Worm (Caenorhabditis elegans) whole organism, young adult: Measurements from ENCODE around the gene srab-13.

Experiments used
- C17E4.6 ChIP-seq: fragments of 200-800 bp; sonication (Bioruptor generic); IDR thresholded peaks from 2 replicates; pipeline ENCODE4 v1.3.6; 2022; ENCODE audit warnings: missing genetic modification reagents, missing genetic modification characterization, missing compliant biosample characterization
- F22D6.2 ChIP-seq: sonication (generic microtip); optimal IDR thresholded peaks from 2 replicates; lab custom pipeline; 2016; ENCODE audit warnings: mild to moderate bottlenecking, missing genetic modification characterization, missing compliant biosample characterization
- F33H1.4 ChIP-seq: fragments of 200-800 bp; sonication (Bioruptor generic); IDR thresholded peaks from 2 replicates; pipeline ENCODE4 v1.3.6; 2022; ENCODE audit warnings: missing genetic modification reagents, missing genetic modification characterization, missing compliant biosample characterization
- F37B4.10 ChIP-seq: fragments of 200-800 bp; sonication (Bioruptor generic); IDR thresholded peaks from 2 replicates; pipeline ENCODE4 v1.3.6; 2022; ENCODE audit warnings: missing genetic modification characterization, missing compliant biosample characterization
- F39B2.1 ChIP-seq: fragments of 200-800 bp; sonication (Bioruptor generic); IDR thresholded peaks from 2 replicates; pipeline ENCODE4 v1.3.6; 2022; ENCODE audit warnings: missing genetic modification reagents, missing genetic modification characterization, missing compliant biosample characterization
- Y56A3A.18 ChIP-seq: fragments of 200-800 bp; sonication (Bioruptor generic); IDR thresholded peaks from 2 replicates; pipeline ENCODE4 v1.3.6; 2022; ENCODE audit warnings: missing genetic modification reagents, missing genetic modification characterization, missing compliant biosample characterization
- Y67H2A.10 ChIP-seq: fragments of 200-800 bp; sonication (Bioruptor generic); conservative IDR thresholded peaks from 2 replicates; pipeline ENCODE4 v1.3.6; 2022; ENCODE audit warnings: missing genetic modification reagents, missing genetic modification characterization, missing compliant biosample characterization
- akir-1 ChIP-seq: fragments of 200-800 bp; sonication (Bioruptor generic); optimal IDR thresholded peaks from 2 replicates; lab custom pipeline; 2018; ENCODE audit warnings: mild to moderate bottlenecking, missing genetic modification characterization, moderate library complexity, missing compliant biosample characterization
- cebp-1 ChIP-seq, 2 experiments: fragments of 200-800 bp in 1 of 2; sonication (Bioruptor generic) in 1 of 2; sonication (generic microtip) in 1 of 2; IDR thresholded peaks in 1 of 2; optimal IDR thresholded peaks in 1 of 2; 2 replicates each; pipeline versions ENCODE4 v1.3.6 to Lab custom; 2017 to 2022; ENCODE audit warnings: missing compliant biosample characterization in 2 of 2, missing genetic modification characterization in 2 of 2, mild to moderate bottlenecking in 1 of 2, missing genetic modification reagents in 1 of 2, moderate library complexity in 1 of 2
- ceh-100 ChIP-seq: fragments of 200-800 bp; sonication (Bioruptor generic); IDR thresholded peaks from 2 replicates; pipeline ENCODE4 v1.3.6; 2022; ENCODE audit warnings: missing genetic modification reagents, missing genetic modification characterization, missing compliant biosample characterization
- ceh-58 ChIP-seq: fragments of 200-800 bp; sonication (Bioruptor generic); IDR thresholded peaks from 2 replicates; pipeline ENCODE4 v1.3.6; 2022; ENCODE audit warnings: missing genetic modification characterization, missing compliant biosample characterization
- ceh-79 ChIP-seq: sonication (generic microtip); optimal IDR thresholded peaks from 2 replicates; lab custom pipeline; 2017; ENCODE audit warnings: mild to moderate bottlenecking, missing genetic modification characterization, missing compliant biosample characterization
- egl-18 ChIP-seq: fragments of 200-800 bp; sonication (Bioruptor generic); IDR thresholded peaks from 2 replicates; pipeline ENCODE4 v1.3.6; 2022; ENCODE audit warnings: missing genetic modification reagents, missing genetic modification characterization, missing compliant biosample characterization
- gei-17 ChIP-seq: fragments of 200-800 bp; sonication (Bioruptor generic); optimal IDR thresholded peaks from 2 replicates; lab custom pipeline; 2018; ENCODE audit warnings: mild to moderate bottlenecking, missing genetic modification characterization, missing compliant biosample characterization
- hlh-12 ChIP-seq: sonication (generic microtip); optimal IDR thresholded peaks from 2 replicates; lab custom pipeline; 2016; ENCODE audit warnings: missing genetic modification characterization, missing compliant biosample characterization
- hlh-26 ChIP-seq: fragments of 200-800 bp; sonication (Bioruptor generic); conservative IDR thresholded peaks from 2 replicates; pipeline ENCODE4 v1.3.6; 2022; ENCODE audit warnings: missing genetic modification reagents, missing genetic modification characterization, missing compliant biosample characterization
- hmg-1.2 ChIP-seq: fragments of 200-800 bp; sonication (Bioruptor generic); IDR thresholded peaks from 2 replicates; pipeline ENCODE4 v1.3.6; 2022; ENCODE audit warnings: missing genetic modification reagents, missing genetic modification characterization, missing compliant biosample characterization
- hmg-20 ChIP-seq: fragments of 200-800 bp; sonication (Bioruptor generic); IDR thresholded peaks from 2 replicates; pipeline ENCODE4 v1.3.6; 2022; ENCODE audit warnings: missing genetic modification reagents, missing genetic modification characterization, missing compliant biosample characterization
- let-607 ChIP-seq, 2 experiments: fragments of 200-800 bp in 1 of 2; sonication (Bioruptor generic) in 1 of 2; sonication (generic microtip) in 1 of 2; optimal IDR thresholded peaks; 2 replicates each; lab custom pipeline; 2016 to 2018; ENCODE audit warnings: mild to moderate bottlenecking in 2 of 2, missing compliant biosample characterization in 2 of 2, missing genetic modification characterization in 2 of 2, moderate library complexity in 2 of 2, missing genotype in 1 of 2
- lsl-1 ChIP-seq: fragments of 200-800 bp; sonication (Bioruptor generic); optimal IDR thresholded peaks from 2 replicates; lab custom pipeline; 2018; ENCODE audit warnings: mild to moderate bottlenecking, missing genetic modification characterization, moderate library complexity, missing compliant biosample characterization
- mcd-1 ChIP-seq: fragments of 200-800 bp; sonication (Bioruptor generic); IDR thresholded peaks from 2 replicates; pipeline ENCODE4 v1.3.6; 2022; ENCODE audit warnings: missing genetic modification reagents, missing genetic modification characterization, missing compliant biosample characterization
- mel-28 ChIP-seq: sonication (generic microtip); optimal IDR thresholded peaks from 2 replicates; lab custom pipeline; 2016; ENCODE audit warnings: borderline replicate concordance, mild to moderate bottlenecking, missing genetic modification characterization, missing compliant biosample characterization
- nfya-2 ChIP-seq: fragments of 200-800 bp; sonication (Bioruptor generic); IDR thresholded peaks from 2 replicates; pipeline ENCODE4 v1.3.6; 2022; ENCODE audit warnings: missing genetic modification reagents, missing genetic modification characterization, missing compliant biosample characterization
- nhr-80 ChIP-seq: sonication (generic microtip); optimal IDR thresholded peaks from 2 replicates; lab custom pipeline; 2016; ENCODE audit warnings: missing genetic modification characterization, missing compliant biosample characterization
- pbrm-1 ChIP-seq: fragments of 200-800 bp; sonication (Bioruptor generic); IDR thresholded peaks from 2 replicates; pipeline ENCODE4 v1.3.6; 2022; ENCODE audit warnings: missing genetic modification reagents, missing genetic modification characterization, missing compliant biosample characterization
- snpc-1.3 ChIP-seq: sonication (generic microtip); optimal IDR thresholded peaks from 2 replicates; lab custom pipeline; 2017; ENCODE audit warnings: missing genetic modification characterization, mild to moderate bottlenecking, missing compliant biosample characterization, antibody characterized with exemption, moderate library complexity, missing genotype, missing genetic modification reagents; ENCODE audit not compliant: insufficient read depth
- snpc-3.4 ChIP-seq: sonication (generic microtip); optimal IDR thresholded peaks from 2 replicates; lab custom pipeline; 2017; ENCODE audit warnings: missing genetic modification characterization, mild to moderate bottlenecking, missing compliant biosample characterization, antibody characterized with exemption, moderate library complexity, missing genotype, missing genetic modification reagents
- somi-1 ChIP-seq: fragments of 200-800 bp; sonication (Bioruptor generic); optimal IDR thresholded peaks from 2 replicates; lab custom pipeline; 2018; ENCODE audit warnings: mild to moderate bottlenecking, missing genetic modification characterization, missing compliant biosample characterization
- unc-130 ChIP-seq: sonication (generic microtip); optimal IDR thresholded peaks from 2 replicates; lab custom pipeline; 2016; ENCODE audit warnings: missing genetic modification reagents, missing genetic modification characterization, missing compliant biosample characterization
- zim-3 ChIP-seq: sonication (generic microtip); optimal IDR thresholded peaks from 2 replicates; lab custom pipeline; 2017; ENCODE audit warnings: mild to moderate bottlenecking, missing genetic modification characterization, moderate library complexity, missing compliant biosample characterization
- ztf-3 ChIP-seq: fragments of 200-800 bp; sonication (Bioruptor generic); optimal IDR thresholded peaks from 2 replicates; lab custom pipeline; 2018; ENCODE audit warnings: mild to moderate bottlenecking, missing genetic modification characterization, missing compliant biosample characterization

Gene srab-13

ce11 chrV:2066780-2067179 is 39.1 kb upstream of the srab-13 start, which contains the start of gene nhr-86:
TSS of gene nhr-86 (minus strand) at chrV:2066850.
- TF ChIP-seq hmg-20: no peak
- peak; percentile 45; the same call in 1 of the 2 replicates for TF ChIP-seq hmg-1.2
- TF ChIP-seq ceh-79: no peak
- TF ChIP-seq egl-18 (GFP tag; lab: Robert Waterston, UW): no peak
- TF ChIP-seq cebp-1 (GFP tag; IDR thresholded peaks at IDR 0.05; lab: Robert Waterston, UW): no peak
- peak; percentile 15 for TF ChIP-seq cebp-1 (tag; optimal IDR thresholded peaks at IDR 0.05; lab: Kevin White, UChicago)
- no peak for TF ChIP-seq hlh-12 (tag; lab: Kevin White, UChicago)
- no peak for TF ChIP-seq ztf-3 (GFP tag; lab: Kevin White, UChicago)
- TF ChIP-seq nhr-80 (tag; lab: Kevin White, UChicago): peak; percentile 19

ce11 chrV:2057324-2057723 is 29.6 kb upstream of the srab-13 start, which contains the start of gene comt-3:
TSS of gene comt-3 (plus strand) at chrV:2057537.
- no peak for TF ChIP-seq F33H1.4 (GFP tag; lab: Robert Waterston, UW)
- TF ChIP-seq cebp-1 (GFP tag; IDR thresholded peaks at IDR 0.05; lab: Robert Waterston, UW): peak; percentile 79; the same call in 1 of the 2 replicates
- peak; percentile 89 for TF ChIP-seq cebp-1 (tag; optimal IDR thresholded peaks at IDR 0.05; lab: Kevin White, UChicago)

DNA sequence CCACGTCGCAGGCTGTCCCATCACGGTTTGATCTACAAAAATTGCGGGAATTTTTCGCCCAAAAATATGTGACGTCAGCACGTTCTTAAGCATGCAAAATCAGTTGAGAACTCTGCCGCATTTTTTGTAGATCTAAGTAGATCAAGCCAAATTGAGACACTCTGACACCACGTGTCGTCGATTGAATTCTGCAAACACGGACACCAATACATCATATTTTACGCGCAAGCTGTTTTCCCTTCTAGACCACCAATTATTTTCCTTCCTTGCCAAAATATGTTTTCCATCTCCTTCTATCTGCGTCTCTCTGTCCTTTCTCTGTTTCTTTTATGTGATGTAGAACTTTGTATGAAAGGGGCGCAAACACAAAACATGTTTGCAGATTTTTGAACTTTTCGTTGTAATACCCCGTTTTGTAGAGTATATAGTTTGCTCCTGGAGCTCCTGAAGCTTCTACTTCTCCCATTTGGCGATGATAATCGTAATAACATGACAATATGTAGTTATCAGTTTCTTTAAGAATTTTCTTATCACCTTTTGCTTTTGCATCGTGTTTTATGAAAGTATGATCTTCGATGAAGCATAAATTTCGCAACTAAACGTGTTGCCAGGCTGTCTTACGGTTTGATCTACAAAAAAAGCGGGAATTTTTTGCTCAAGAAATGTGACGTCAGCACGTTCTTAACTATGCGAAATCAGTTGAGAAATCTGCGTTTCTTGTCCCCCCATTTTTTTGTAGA is 28.2 kb upstream of the srab-13 start:
- TF ChIP-seq zim-3 (tag; lab: Kevin White, UChicago): no peak
- no peak for TF ChIP-seq mcd-1 (GFP tag; lab: Robert Waterston, UW)
- no peak for TF ChIP-seq unc-130 (GFP tag; lab: Kevin White, UChicago)
- no peak; the same call in 1 of the 2 replicates for TF ChIP-seq cebp-1 (GFP tag; IDR thresholded peaks at IDR 0.05; lab: Robert Waterston, UW)
- peak; percentile 61 for TF ChIP-seq cebp-1 (tag; optimal IDR thresholded peaks at IDR 0.05; lab: Kevin White, UChicago)
- TF ChIP-seq Y67H2A.10: no peak
- peak; percentile 60 for TF ChIP-seq nhr-80 (tag; lab: Kevin White, UChicago)
- TF ChIP-seq nfya-2 (GFP tag; lab: Robert Waterston, UW): no peak

DNA sequence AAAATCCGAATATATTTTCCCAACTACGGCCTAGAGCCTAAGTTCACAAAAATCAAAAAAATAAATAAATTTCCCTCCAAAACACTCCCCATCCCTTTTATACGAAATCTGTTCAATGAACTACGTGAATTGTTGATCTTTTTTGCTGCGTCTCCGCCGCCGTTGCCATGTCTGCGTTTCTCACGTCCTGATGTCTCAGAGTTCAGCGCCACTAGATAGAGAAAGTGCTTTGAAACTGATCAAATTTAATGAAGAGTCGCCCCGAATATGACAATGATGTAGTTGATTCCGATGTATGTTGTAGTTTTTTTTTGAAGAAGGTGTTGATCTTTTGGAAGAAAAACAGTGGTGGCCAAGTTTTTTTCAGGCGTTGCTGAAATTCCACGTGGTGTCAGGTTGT is 26.6 kb upstream of the srab-13 start:
- TF ChIP-seq gei-17 (GFP tag; lab: Kevin White, UChicago) (no peak), lsl-1 (GFP tag; lab: Kevin White, UChicago) (no peak), F37B4.10 (GFP tag; lab: Robert Waterston, UW) (no peak), F39B2.1 (GFP tag; lab: Robert Waterston, UW) (no peak), akir-1 (GFP tag; lab: Kevin White, UChicago) (no peak), Y56A3A.18 (no peak), let-607 (tag; optimal IDR thresholded peaks at IDR 0.05; lab: Kevin White, UChicago) (no peak), ceh-100 (GFP tag; lab: Robert Waterston, UW) (no peak), somi-1 (GFP tag; lab: Kevin White, UChicago) (no peak), ceh-79 (no peak), mel-28 (tag; lab: Kevin White, UChicago) (no peak)

DNA sequence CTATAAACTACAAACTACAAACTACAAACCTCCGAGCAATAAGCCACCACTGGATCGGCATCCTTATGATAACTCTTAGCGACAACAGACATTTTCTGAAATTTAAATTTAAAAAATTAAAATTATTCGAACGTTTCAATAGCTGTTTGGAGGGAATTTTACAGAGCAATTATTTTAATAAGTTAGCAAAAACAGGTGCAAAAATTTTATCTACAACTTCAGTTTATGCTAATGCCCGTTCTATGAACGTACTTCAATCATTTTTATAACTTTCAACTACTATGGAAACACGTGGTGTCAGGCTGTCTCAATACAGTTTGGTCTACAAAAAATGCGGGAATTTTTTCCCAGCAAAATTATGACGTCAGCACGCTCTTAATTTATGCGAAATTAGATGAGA is 25.8 kb upstream of the srab-13 start, which contains the start of gene comt-5:
Gene comt-5, minus strand, starts transcription at position 101 of the 400 bp plus-strand sequence.
- no peak for TF ChIP-seq hlh-26 (GFP tag; lab: Robert Waterston, UW)

DNA sequence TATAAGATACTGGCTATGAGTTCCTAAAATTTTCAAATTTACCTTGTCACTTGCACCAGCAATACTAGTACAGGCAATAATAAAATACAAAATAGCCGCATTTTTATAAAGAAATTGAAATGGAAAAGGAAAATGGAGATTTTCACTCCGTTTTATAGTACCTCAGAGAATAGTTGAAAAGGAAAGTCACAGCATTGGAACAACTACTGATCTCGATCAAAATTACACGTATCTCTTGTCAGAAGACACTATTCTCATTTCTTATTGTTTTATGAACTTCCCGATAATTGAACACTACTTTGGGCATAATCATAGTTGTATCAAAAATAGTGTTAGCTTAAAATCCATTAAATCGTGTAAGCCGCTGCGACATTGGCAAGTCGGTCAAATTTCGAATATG is 23.8 kb upstream of the srab-13 start, which contains the start of gene Y40B10A.11:
Gene Y40B10A.11, minus strand, starts transcription at position 101 of the 400 bp plus-strand sequence.
- TF ChIP-seq ceh-58 (GFP tag; lab: Robert Waterston, UW) (no peak), snpc-3.4 (tag; lab: Kevin White, UChicago) (no peak), C17E4.6 (GFP tag; lab: Robert Waterston, UW) (no peak), nhr-80 (tag; lab: Kevin White, UChicago) (no peak), zim-3 (tag; lab: Kevin White, UChicago) (no peak), pbrm-1 (no peak), F22D6.2 (tag; lab: Kevin White, UChicago) (no peak), snpc-1.3 (tag; lab: Kevin White, UChicago) (no peak)
- TF ChIP-seq, all 124 proteins: peak for 0
